Fruit fly (Drosophila melanogaster) whole organism: ENCODE results near the gene unk.

ENCODE experiments used
- Dll ChIP-seq: fragments of >200 bp; optimal IDR thresholded peaks from 2 replicates; lab custom pipeline; 2017
- pan ChIP-seq: fragments of >200 bp; optimal IDR thresholded peaks from 2 replicates; lab custom pipeline; 2017
- usp ChIP-seq: fragments of >200 bp; optimal IDR thresholded peaks from 2 replicates; lab custom pipeline; 2017; ENCODE audit warnings: missing biosample characterization, missing genetic modification characterization, mixed read lengths

DNA sequence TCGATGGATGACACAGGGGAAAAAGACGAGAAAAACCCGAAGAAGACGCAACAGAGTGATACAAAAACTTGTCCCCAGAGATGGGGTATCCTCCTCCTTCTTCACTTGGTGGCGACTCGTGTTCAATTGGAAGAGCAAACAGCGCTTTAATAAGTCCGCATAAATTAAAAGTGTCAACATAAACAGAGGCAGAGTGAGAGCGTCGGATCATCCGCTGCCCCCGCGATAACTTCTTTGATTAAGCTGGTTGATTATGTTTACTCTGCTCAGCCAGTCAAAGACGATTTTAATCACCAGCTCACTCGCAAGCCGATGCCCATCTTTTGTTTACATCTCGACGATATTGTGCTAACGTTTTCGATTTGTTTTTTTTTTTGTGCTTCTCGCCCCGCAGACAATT, 37.8 kb downstream of the unk start:
- no peak for TF ChIP-seq Dll (lab: Kevin White, UChicago)
- TF ChIP-seq pan (lab: Kevin White, UChicago) = no peak
- TF ChIP-seq usp (GFP tag; lab: Kevin White, UChicago) = no peak
